Fruit fly (Drosophila melanogaster) whole organism, adult: ENCODE measurements around the gene CG15296.

ENCODE experiments used
- CG11617 ChIP-seq: fragments of 200-800 bp; sonication (Bioruptor generic); optimal IDR thresholded peaks from 2 replicates; lab custom pipeline; 2017; ENCODE audit warnings: mild to moderate bottlenecking, missing biosample characterization, missing genetic modification reagents, missing genetic modification characterization
- CG12768 ChIP-seq: fragments of 200-800 bp; sonication (Bioruptor generic); optimal IDR thresholded peaks from 2 replicates; lab custom pipeline; 2017; ENCODE audit warnings: missing biosample characterization, missing genetic modification characterization, mild to moderate bottlenecking, moderate library complexity, missing genetic modification reagents
- CG1620 ChIP-seq: fragments of 200-800 bp; sonication (Bioruptor generic); optimal IDR thresholded peaks from 2 replicates; lab custom pipeline; 2016; ENCODE audit warnings: missing biosample characterization, missing genetic modification characterization
- CG7045 ChIP-seq: fragments of 200-800 bp; sonication (Bioruptor generic); optimal IDR thresholded peaks from 2 replicates; lab custom pipeline; 2017; ENCODE audit warnings: missing biosample characterization, mild to moderate bottlenecking, missing genetic modification characterization
- Clk ChIP-seq: fragments of 200-800 bp; sonication (Bioruptor generic); optimal IDR thresholded peaks from 2 replicates; lab custom pipeline; 2017; ENCODE audit warnings: missing biosample characterization, missing genetic modification characterization
- Crg-1 ChIP-seq: fragments of 200-800 bp; sonication (Bioruptor generic); optimal IDR thresholded peaks from 2 replicates; lab custom pipeline; 2016; ENCODE audit warnings: missing biosample characterization, missing genetic modification characterization
- bab1 ChIP-seq: fragments of 200-800 bp; sonication (Bioruptor generic); optimal IDR thresholded peaks from 3 replicates; lab custom pipeline; 2019; ENCODE audit warnings: missing biosample characterization, mild to moderate bottlenecking, missing genetic modification characterization, moderate library complexity
- cnc ChIP-seq, 2 experiments: fragments of >200 bp; optimal IDR thresholded peaks; 2 replicates each; lab custom pipeline; 2017
- kay ChIP-seq: fragments of 200-800 bp; sonication (Bioruptor generic); peaks from one replicate; lab custom pipeline; 2016; ENCODE audit warnings: missing biosample characterization, missing genetic modification characterization, borderline replicate concordance
- ovo ChIP-seq: fragments of 200-800 bp; sonication (Bioruptor generic); optimal IDR thresholded peaks from 2 replicates; lab custom pipeline; 2016; ENCODE audit warnings: missing biosample characterization, missing genetic modification characterization
- pad ChIP-seq: fragments of 200-800 bp; sonication (Bioruptor generic); optimal IDR thresholded peaks from 3 replicates; lab custom pipeline; 2017; ENCODE audit warnings: missing biosample characterization, missing genetic modification characterization, mild to moderate bottlenecking, moderate library complexity, missing genetic modification reagents

DNA sequence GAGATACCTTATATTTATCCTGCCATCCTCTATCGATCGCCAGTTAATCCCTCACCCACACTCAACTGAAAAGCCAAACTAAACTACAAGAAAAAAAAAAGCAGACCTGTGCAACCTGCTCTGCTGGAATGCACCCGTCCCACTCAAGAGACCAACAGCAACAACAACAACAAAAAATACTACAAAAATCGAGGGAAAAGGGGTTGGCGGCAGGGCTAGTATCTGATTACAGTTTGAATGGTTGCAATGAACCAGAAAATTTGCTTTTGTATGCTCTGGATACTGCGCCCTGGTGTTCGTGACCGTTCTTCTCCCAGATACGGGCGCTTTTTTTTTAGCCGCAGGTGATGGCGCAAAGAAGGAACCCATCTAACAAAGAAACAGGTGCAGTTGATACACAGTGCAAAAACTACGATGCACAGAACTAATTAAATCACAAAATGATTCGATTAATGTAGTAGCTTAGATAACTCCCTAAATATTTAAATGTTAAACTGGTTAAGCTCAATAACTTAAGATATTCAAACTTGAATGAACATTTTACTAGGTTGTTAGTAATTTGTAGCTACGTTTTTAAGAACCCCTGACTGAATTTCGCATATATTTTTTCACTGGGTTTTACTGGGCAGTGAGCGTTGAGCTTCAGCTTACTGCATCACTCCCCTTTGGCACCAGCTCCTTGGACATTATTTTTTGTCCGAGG is 27.4 kb downstream of the CG15296 start:
- no peak for TF ChIP-seq pad
- no peak for TF ChIP-seq CG11617 (GFP tag; lab: Kevin White, UChicago)
- TF ChIP-seq bab1, result no peak
- no peak for TF ChIP-seq Crg-1
- TF ChIP-seq CG7045 (GFP tag; lab: Kevin White, UChicago), result no peak
- no peak for TF ChIP-seq ovo (GFP tag; lab: Kevin White, UChicago)
- no peak for TF ChIP-seq CG1620 (GFP tag; lab: Kevin White, UChicago)
- TF ChIP-seq CG12768 (GFP tag; lab: Kevin White, UChicago), result no peak
- no peak for TF ChIP-seq kay (GFP tag; lab: Kevin White, UChicago)
- TF ChIP-seq cnc (optimal IDR thresholded peaks at IDR 0.05; lab: Kevin White, UChicago), result no peak
- TF ChIP-seq Clk, result no peak
